Fruit fly (Drosophila melanogaster) whole organism: ENCODE data around the gene Trmt61.

ENCODE experiments used
- CG8478 ChIP-seq: fragments of >200 bp; optimal IDR thresholded peaks from 2 replicates; lab custom pipeline; 2018; ENCODE audit warnings: inconsistent platforms
- Dll ChIP-seq: fragments of >200 bp; optimal IDR thresholded peaks from 2 replicates; lab custom pipeline; 2017
- pan ChIP-seq: fragments of >200 bp; optimal IDR thresholded peaks from 2 replicates; lab custom pipeline; 2017
- psq ChIP-seq: fragments of >200 bp; optimal IDR thresholded peaks from 2 replicates; lab custom pipeline; 2017
- usp ChIP-seq: fragments of >200 bp; optimal IDR thresholded peaks from 2 replicates; lab custom pipeline; 2017; ENCODE audit warnings: missing biosample characterization, missing genetic modification characterization, mixed read lengths

DNA sequence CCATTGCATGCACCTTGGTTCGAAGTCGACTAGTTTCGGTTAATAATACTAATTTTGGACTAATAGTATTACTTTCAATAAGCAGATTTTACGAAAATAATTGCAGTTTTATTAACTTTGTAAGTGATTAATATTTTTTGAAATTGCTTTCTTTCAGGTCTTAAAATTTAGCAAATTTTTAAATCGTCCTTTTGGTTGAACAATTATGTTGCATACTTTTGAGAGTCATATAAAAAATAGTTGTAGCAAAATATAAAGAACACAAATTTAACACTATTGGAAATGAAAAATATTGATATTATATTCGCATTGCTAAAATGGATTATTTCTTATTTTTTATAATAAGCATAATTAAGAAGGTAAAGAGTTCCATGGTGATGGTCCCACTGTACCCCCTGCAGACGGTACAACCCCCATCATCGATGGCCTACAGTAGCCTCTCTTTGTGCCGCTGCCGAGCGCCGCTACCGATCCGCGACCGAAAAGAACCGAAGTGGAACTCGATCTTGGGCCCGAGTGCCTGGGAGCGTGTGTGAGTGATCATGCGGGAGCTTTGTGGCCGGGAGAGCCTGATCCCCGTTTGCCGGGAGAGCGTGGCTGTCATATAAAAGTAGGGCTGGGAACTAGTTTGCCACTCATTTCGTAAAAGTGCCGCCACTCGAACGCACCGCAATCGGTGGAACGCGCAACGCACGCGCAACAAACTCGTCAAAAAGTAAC, 37.9 kb upstream of the Trmt61 start:
- TF ChIP-seq CG8478 (no peak), Dll (lab: Kevin White, UChicago) (peak; percentile 62), psq (lab: Kevin White, UChicago) (no peak), pan (no peak), usp (GFP tag; lab: Kevin White, UChicago) (no peak)
